Worm (Caenorhabditis elegans): ENCODE results near the gene ZK669.5.

ZK669.5 gene

ce11 chrII:7920178-7920577 is 26.5 kb downstream of the ZK669.5 start:
- TF ChIP-seq nhr-12 (tag; optimal IDR thresholded peaks at IDR 0.05) (no peak), bed-3 (GFP tag; optimal IDR thresholded peaks at IDR 0.05) (no peak), ceh-43 (GFP tag; optimal IDR thresholded peaks at IDR 0.05) (no peak), ztf-11 (tag; optimal IDR thresholded peaks at IDR 0.05) (no peak), blmp-1 (tag; optimal IDR thresholded peaks at IDR 0.05) (no peak), M03D4.4 (tag; optimal IDR thresholded peaks at IDR 0.05) (no peak), sptf-1 (tag; optimal IDR thresholded peaks at IDR 0.05) (no peak), ces-1 (GFP tag; optimal IDR thresholded peaks at IDR 0.05) (no peak), ham-2 (GFP tag; optimal IDR thresholded peaks at IDR 0.05) (no peak), nhr-237 (tag; optimal IDR thresholded peaks at IDR 0.05) (no peak), snpc-4 (tag; optimal IDR thresholded peaks at IDR 0.05) (no peak), mls-2 (tag; optimal IDR thresholded peaks at IDR 0.05) (no peak)

- no peak for TF ChIP-seq pha-4 (tag; optimal IDR thresholded peaks at IDR 0.05)
- TF ChIP-seq unc-39 (tag; optimal IDR thresholded peaks at IDR 0.05): no peak
- TF ChIP-seq lsy-2 (tag; optimal IDR thresholded peaks at IDR 0.05): no peak
- TF ChIP-seq mls-2 (tag; optimal IDR thresholded peaks at IDR 0.05): no peak
- TF ChIP-seq nhr-28 (tag; optimal IDR thresholded peaks at IDR 0.05): no peak
- no peak for TF ChIP-seq snpc-4 (tag; optimal IDR thresholded peaks at IDR 0.05)
- TF ChIP-seq sem-2 (GFP tag; optimal IDR thresholded peaks at IDR 0.05): no peak
- TF ChIP-seq unc-62 (GFP tag; optimal IDR thresholded peaks at IDR 0.05): no peak
- no peak for TF ChIP-seq ztf-11 (tag; optimal IDR thresholded peaks at IDR 0.05)
- TF ChIP-seq M03D4.4 (tag; optimal IDR thresholded peaks at IDR 0.05): no peak
- TF ChIP-seq blmp-1 (tag; optimal IDR thresholded peaks at IDR 0.05): no peak
- no peak for TF ChIP-seq zip-8 (tag; optimal IDR thresholded peaks at IDR 0.05)
- no peak for TF ChIP-seq ham-2 (GFP tag; optimal IDR thresholded peaks at IDR 0.05)
- TF ChIP-seq ces-1 (GFP tag; optimal IDR thresholded peaks at IDR 0.05): no peak
- no peak for TF ChIP-seq cnd-1 (tag; optimal IDR thresholded peaks at IDR 0.05)
- no peak for TF ChIP-seq tbx-8 (GFP tag; optimal IDR thresholded peaks at IDR 0.05)
- TF ChIP-seq nhr-76 (tag; optimal IDR thresholded peaks at IDR 0.05): no peak
- no peak for TF ChIP-seq hlh-1 (tag; optimal IDR thresholded peaks at IDR 0.05)
Observed at ce11 chrII:7911015-7911414, 35.7 kb downstream of the ZK669.5 start, which contains the start of gene ZK675.4. TSS of gene ZK675.4 (plus strand) at chrII:7911315.

DNA sequence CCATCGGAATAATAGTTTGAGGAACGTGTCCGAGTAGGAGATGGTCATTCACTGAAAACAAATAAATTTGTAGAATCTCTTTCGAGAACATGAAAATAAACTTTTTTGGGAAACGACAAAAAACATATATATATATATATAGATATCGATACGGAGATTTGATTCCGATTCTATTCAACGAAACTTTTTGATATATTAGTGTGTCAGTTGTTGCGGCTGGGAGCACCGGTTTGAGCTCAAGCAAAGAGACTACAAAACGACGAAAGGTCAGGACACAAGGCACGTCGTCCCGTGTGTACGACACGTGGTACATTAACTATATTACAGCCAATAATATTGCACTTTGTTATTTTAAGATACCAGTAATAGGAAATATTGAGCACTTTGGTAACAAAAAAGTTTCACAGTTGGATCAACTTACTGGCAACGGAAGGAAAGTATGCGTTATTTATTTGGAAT is 39.1 kb downstream of the ZK669.5 start, which contains the start of gene best-23:
TSS of gene best-23 (minus strand) at position 51 of the 459 bp plus-strand sequence.
- TF ChIP-seq hlh-1 (tag; optimal IDR thresholded peaks at IDR 0.05) (peak; percentile 49), mls-2 (tag; optimal IDR thresholded peaks at IDR 0.05) (no peak)

DNA sequence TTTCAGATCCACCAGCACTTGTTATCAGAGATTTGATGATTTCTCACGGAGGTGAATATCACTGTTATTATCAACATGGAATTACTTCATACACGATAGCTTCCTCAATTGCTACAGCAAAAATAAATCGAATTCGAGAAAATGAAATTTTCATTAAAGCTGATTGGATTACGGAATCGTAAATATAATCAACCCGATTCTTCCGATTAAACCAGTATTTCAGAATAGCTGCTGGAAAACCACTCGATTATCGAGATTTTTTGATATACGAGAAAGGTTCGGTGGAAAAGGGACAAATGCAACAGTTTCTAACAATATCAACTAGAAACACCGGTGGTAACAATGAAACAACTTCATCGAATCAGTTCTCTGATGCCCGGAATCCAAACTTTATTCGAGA is 44.7 kb downstream of the ZK669.5 start:
- TF ChIP-seq nhr-2 (tag; optimal IDR thresholded peaks at IDR 0.05): no peak
- no peak for TF ChIP-seq mab-5 (tag; optimal IDR thresholded peaks at IDR 0.05)
- no peak for TF ChIP-seq bed-3 (GFP tag; optimal IDR thresholded peaks at IDR 0.05)

DNA sequence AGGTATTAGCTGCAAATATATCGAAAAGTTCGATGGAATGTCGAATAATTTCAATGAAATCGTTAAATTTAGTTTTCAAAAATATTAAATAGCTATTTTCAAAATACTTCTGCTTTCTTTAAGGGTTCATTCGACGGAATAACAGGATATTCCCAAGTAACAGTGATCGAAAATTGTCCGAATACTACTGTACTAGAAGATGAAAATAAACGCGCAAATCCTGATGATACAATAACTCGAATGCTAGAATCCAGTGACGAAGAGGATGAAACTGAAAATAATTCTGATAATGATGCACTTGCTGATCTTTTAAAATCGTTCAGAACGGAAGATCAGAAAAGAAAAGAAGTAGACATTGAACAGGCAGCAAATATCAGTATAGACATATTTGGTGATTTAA is 45.9 kb downstream of the ZK669.5 start:
- no peak for TF ChIP-seq tbx-8 (GFP tag; optimal IDR thresholded peaks at IDR 0.05)
- TF ChIP-seq flh-1 (GFP tag; optimal IDR thresholded peaks at IDR 0.05): no peak
- TF ChIP-seq nhr-76 (tag; optimal IDR thresholded peaks at IDR 0.05): no peak
- no peak for TF ChIP-seq blmp-1 (tag; optimal IDR thresholded peaks at IDR 0.05)
- TF ChIP-seq drap-1 (GFP tag; optimal IDR thresholded peaks at IDR 0.05): no peak
- no peak for TF ChIP-seq cnd-1 (tag; optimal IDR thresholded peaks at IDR 0.05)
- no peak for TF ChIP-seq unc-120 (tag; optimal IDR thresholded peaks at IDR 0.05; ENCODE audit: poor library complexity, severe bottlenecking)
- no peak for TF ChIP-seq M03D4.4 (tag; optimal IDR thresholded peaks at IDR 0.05)
- TF ChIP-seq sem-2 (GFP tag; optimal IDR thresholded peaks at IDR 0.05): no peak
- no peak for TF ChIP-seq elt-1 (tag; optimal IDR thresholded peaks at IDR 0.05; ENCODE audit: borderline replicate concordance, insufficient read depth)
- no peak for TF ChIP-seq ceh-43 (GFP tag; optimal IDR thresholded peaks at IDR 0.05)

DNA sequence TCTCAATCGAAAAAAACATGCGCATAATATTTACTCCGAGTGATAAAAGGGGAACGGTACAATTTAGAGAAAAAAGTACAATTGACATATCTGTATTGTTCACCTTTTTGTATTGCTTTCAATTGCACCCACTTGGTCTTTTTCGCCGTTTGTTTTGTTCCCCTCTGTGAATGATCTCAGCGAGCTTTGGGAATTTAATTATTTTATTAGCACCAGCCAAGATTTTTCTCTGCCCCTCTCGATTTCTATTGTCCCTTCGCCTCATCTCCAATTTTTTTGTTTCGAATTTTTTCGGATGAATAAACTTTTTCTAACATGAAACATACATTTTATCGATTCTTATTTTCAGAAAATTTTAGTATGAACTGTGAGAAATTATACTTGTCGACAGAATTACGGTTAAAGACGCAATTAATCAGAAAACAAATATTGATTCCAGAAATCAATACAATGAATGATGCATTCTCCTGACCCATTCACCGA is 46.4 kb downstream of the ZK669.5 start, which contains the start of gene rev-1:
TSS of gene rev-1 (plus strand) at position 433 of the 483 bp plus-strand sequence.
- TF ChIP-seq ces-1 (GFP tag; optimal IDR thresholded peaks at IDR 0.05): peak; percentile 64
- no peak for TF ChIP-seq sem-2 (GFP tag; optimal IDR thresholded peaks at IDR 0.05)

All from whole organism, mixed stage, embryonic.